Worm (Caenorhabditis elegans): Measurements from ENCODE around the gene sra-30.

sra-30 gene

ce11 chrIV:15234943-15235605 is 32.3 kb upstream of the sra-30 start, which contains the start of gene pkd-2:
Gene pkd-2, minus strand, starts transcription at chrIV:15234993.
- peak; percentile 49 for TF ChIP-seq T20F7.1 (GFP tag; optimal IDR thresholded peaks at IDR 0.05)
- peak; percentile 99 for TF ChIP-seq snpc-1.2 (GFP tag; IDR thresholded peaks at IDR 0.05)
- TF ChIP-seq daf-12 (tag; optimal IDR thresholded peaks at IDR 0.05), result no peak
- TF ChIP-seq daf-16 (GFP tag; optimal IDR thresholded peaks at IDR 0.05), result peak in 1 of 2 experiments; percentile 24
- TF ChIP-seq daf-16 (tag; optimal IDR thresholded peaks at IDR 0.05), result no peak
- TF ChIP-seq lin-38 (GFP tag; IDR thresholded peaks at IDR 0.05), result peak; percentile 43; the same call in 1 of the 2 replicates
- no peak for TF ChIP-seq hlh-11 (tag; optimal IDR thresholded peaks at IDR 0.05)
- TF ChIP-seq mdt-29 (GFP tag; IDR thresholded peaks at IDR 0.05), result peak; percentile 51; the same call in 1 of the 2 replicates
- TF ChIP-seq F10B5.3 (tag; optimal IDR thresholded peaks at IDR 0.05), result no peak
- no peak for TF ChIP-seq attf-4 (tag; optimal IDR thresholded peaks at IDR 0.05)
- TF ChIP-seq aha-1 (tag), result peak; percentile 86
- no peak for TF ChIP-seq dpl-1 (GFP tag; optimal IDR thresholded peaks at IDR 0.05)
- no peak for TF ChIP-seq unc-39 (tag; optimal IDR thresholded peaks at IDR 0.05)
- TF ChIP-seq nhr-237 (tag; optimal IDR thresholded peaks at IDR 0.05), result no peak
- no peak for TF ChIP-seq mes-2 (tag; optimal IDR thresholded peaks at IDR 0.05; ENCODE audit: poor library complexity, severe bottlenecking)
- TF ChIP-seq ces-1 (GFP tag; optimal IDR thresholded peaks at IDR 0.05), result no peak
- no peak for TF ChIP-seq unc-130 (GFP tag; optimal IDR thresholded peaks at IDR 0.05)

ce11 chrIV:15234272-15234671 is 31.4 kb upstream of the sra-30 start:
- no peak for TF ChIP-seq tag-97 (GFP tag; IDR thresholded peaks at IDR 0.05)
- TF ChIP-seq mdt-29 (GFP tag; IDR thresholded peaks at IDR 0.05), result peak; percentile 83
- no peak for TF ChIP-seq nhr-77 (tag; optimal IDR thresholded peaks at IDR 0.05)
- TF ChIP-seq snpc-1.2 (GFP tag; IDR thresholded peaks at IDR 0.05), result peak; percentile 100
- TF ChIP-seq lin-13 (GFP tag; optimal IDR thresholded peaks at IDR 0.05), result no peak
- no peak for TF ChIP-seq aha-1 (tag)
- TF ChIP-seq F49E8.2 (tag; optimal IDR thresholded peaks at IDR 0.05; ENCODE audit: borderline replicate concordance), result peak; percentile 58
- TF ChIP-seq dmd-8 (GFP tag; IDR thresholded peaks at IDR 0.05), result no peak
- TF ChIP-seq daf-8 (GFP tag; IDR thresholded peaks at IDR 0.05), result no peak
- no peak for TF ChIP-seq madf-5 (GFP tag; IDR thresholded peaks at IDR 0.05)
- TF ChIP-seq ces-1 (GFP tag; optimal IDR thresholded peaks at IDR 0.05), result no peak
- no peak for TF ChIP-seq fkh-10 (GFP tag; optimal IDR thresholded peaks at IDR 0.05)
- TF ChIP-seq ceh-44 (GFP tag; IDR thresholded peaks at IDR 0.05), result no peak
- TF ChIP-seq nhr-42 (GFP tag; IDR thresholded peaks at IDR 0.05), result no peak
- no peak for TF ChIP-seq Y75B8A.6 (GFP tag; IDR thresholded peaks at IDR 0.05)
- TF ChIP-seq snpc-4 (tag; optimal IDR thresholded peaks at IDR 0.05), result peak; percentile 71
- no peak for TF ChIP-seq ztf-7 (tag; optimal IDR thresholded peaks at IDR 0.05)
- TF ChIP-seq lin-38 (GFP tag; IDR thresholded peaks at IDR 0.05), result peak; percentile 53
- no peak for TF ChIP-seq attf-4 (tag; optimal IDR thresholded peaks at IDR 0.05)
- TF ChIP-seq ama-1 (optimal IDR thresholded peaks at IDR 0.05), result no peak
- TF ChIP-seq ztf-11 (tag; optimal IDR thresholded peaks at IDR 0.05), result no peak

ce11 chrIV:15220253-15220652 is 17.4 kb upstream of the sra-30 start, which contains the start of gene Y40H7A.11:
Gene Y40H7A.11, minus strand, starts transcription at chrIV:15220353.
- no peak for TF ChIP-seq ZK337.2 (GFP tag; IDR thresholded peaks at IDR 0.05)
- TF ChIP-seq snpc-1.2 (GFP tag; IDR thresholded peaks at IDR 0.05), result peak; percentile 53
- no peak for TF ChIP-seq F49E8.2 (tag; optimal IDR thresholded peaks at IDR 0.05; ENCODE audit: borderline replicate concordance)
- TF ChIP-seq unc-62 (GFP tag; optimal IDR thresholded peaks at IDR 0.05 in 1 of 2), result no peak
- TF ChIP-seq unc-62 (tag; optimal IDR thresholded peaks at IDR 0.05), result no peak

- peak; percentile 90 for TF ChIP-seq snpc-1.2 (GFP tag; IDR thresholded peaks at IDR 0.05)
These were observed 15.4 kb upstream of the sra-30 start for ce11 chrIV:15218107-15218657.
